Worm (Caenorhabditis elegans) whole organism, L4/young adult: ENCODE data around the gene F44D12.2.

Source experiments
- W03F9.2 ChIP-seq: fragments of 150-350 bp; optimal IDR thresholded peaks from 2 replicates; lab custom pipeline; 2014; ENCODE audit warnings: missing biosample characterization, missing genetic modification characterization
- dao-5 ChIP-seq: sonication (generic microtip); optimal IDR thresholded peaks from 2 replicates; lab custom pipeline; 2016; ENCODE audit warnings: missing genotype, missing genetic modification characterization, moderate library complexity, missing compliant biosample characterization
- him-1 ChIP-seq: sonication (generic microtip); optimal IDR thresholded peaks from 2 replicates; lab custom pipeline; 2016; ENCODE audit warnings: missing genotype, missing genetic modification reagents, missing genetic modification characterization, missing compliant biosample characterization

- TF ChIP-seq him-1 (no peak), dao-5 (tag; lab: Kevin White, UChicago) (no peak), W03F9.2 (tag; lab: Kevin White, UChicago) (no peak)
Observed at ce11 chrIV:9976284-9976683, 41.2 kb downstream of the F44D12.2 start, which contains the start of gene C47E12.14.
